Fruit fly (Drosophila melanogaster): Measurements from ENCODE around the gene BoYb.

DNA sequence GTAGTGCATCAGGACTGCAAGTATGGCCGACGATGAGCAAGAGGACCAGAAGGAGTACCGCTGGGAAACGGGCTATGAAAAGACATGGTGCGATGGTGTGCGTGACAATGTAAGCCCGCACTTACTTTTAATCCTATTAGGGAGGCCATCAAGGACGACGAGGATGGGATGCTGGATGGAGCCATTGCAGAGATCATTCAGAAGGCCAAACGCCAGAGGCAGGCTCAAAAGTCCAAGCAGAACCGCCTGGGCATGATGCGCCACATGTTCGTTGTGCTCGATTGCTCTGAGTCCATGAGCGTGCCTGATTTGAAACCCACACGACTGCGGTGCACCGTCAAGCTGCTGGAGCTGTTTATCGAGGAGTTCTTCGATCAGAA lies 22.4 kb upstream of the BoYb start:
- no peak for TF ChIP-seq CG11902 (GFP tag; optimal IDR thresholded peaks at IDR 0.05)
- no peak for TF ChIP-seq fd85E (GFP tag; optimal IDR thresholded peaks at IDR 0.05)
- no peak for TF ChIP-seq acj6 (GFP tag; optimal IDR thresholded peaks at IDR 0.05)
- TF ChIP-seq CG6163 (GFP tag; IDR thresholded peaks at IDR 0.05): no peak
- no peak for TF ChIP-seq dsx (GFP tag; optimal IDR thresholded peaks at IDR 0.05; ENCODE audit: poor library complexity, severe bottlenecking)
- no peak for TF ChIP-seq CG3919 (GFP tag; optimal IDR thresholded peaks at IDR 0.05)
- no peak for TF ChIP-seq CG10669 (GFP tag; optimal IDR thresholded peaks at IDR 0.05)
- TF ChIP-seq CG3032 (tag; optimal IDR thresholded peaks at IDR 0.05): no peak
- no peak for TF ChIP-seq CG34406 (GFP tag; optimal IDR thresholded peaks at IDR 0.05)
